Fruit fly (Drosophila melanogaster) whole organism, larva: Measurements from ENCODE around the gene CG33784.

Source experiments
- noc ChIP-seq: fragments of 200-800 bp; sonication (Bioruptor generic); optimal IDR thresholded peaks from 3 replicates; lab custom pipeline; 2019; ENCODE audit warnings: missing biosample characterization, mild to moderate bottlenecking, missing genetic modification characterization, moderate library complexity

The CG33784 gene

DNA sequence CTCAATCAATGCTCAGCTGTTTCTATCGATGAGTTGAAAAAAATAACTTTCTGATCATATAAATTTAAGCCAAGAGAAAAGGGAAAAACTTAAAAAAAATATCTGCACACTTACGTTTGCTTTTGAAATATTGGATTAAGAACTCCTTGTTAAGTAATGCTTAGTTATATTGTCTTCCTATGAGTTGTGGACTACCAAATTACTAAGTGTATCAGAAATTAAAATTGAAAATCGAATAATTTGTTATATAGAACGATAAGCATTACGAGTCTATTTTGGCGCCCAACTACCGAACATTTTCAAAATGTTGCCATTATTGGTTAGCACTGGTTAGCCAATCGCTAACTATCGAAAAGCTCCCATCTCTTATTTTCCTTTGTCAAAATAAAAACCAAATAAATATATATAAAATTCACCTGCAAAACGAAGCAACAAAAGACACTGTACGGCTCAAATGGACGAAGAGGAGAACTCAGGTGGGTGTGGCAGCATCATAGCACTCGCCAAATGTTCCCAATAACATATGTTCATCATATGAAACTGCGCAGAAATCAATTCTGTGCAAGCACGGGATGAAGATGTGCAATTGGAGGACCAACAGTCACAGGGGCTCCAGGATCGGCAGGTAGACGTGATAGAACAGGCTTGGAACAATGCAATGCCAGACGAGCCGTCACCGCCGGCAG, 18.7 kb upstream of the CG33784 start, which contains the start of gene ohgt:
TSS of gene ohgt (plus strand) at position 358 of the 686 bp plus-strand sequence.
- TF ChIP-seq noc (tag; lab: Kevin White, UChicago) = no peak

DNA sequence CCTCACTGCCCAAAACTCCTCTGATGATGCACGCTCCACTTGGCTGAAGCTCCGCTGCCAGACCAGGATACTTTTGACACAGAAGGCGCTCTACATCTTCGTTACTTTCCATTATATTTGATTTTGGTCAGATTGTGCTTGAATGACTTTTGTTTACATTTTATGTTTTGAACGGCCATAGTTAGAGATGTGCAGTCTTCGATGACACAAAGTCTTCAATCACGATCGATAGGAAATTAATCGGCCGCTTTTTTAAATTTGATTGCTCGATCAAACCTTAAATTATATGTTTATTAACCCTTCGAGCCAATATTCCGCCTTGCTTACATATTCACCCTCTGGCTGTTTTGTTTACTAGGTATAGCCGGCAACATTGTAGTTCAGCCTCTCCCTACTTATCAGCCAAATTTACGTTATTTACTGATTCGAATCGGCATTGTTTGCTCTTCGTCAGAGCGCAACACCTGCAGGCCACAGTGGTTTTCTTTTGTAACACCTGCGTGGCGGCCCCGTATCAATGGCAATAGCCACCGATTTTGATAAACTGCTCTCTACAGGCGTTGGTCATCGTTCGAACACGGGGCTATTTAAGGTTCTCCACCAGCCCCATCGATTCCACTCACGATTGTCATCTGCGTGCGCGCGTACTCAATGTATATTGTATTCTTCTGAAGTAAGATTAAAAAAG, 14.9 kb upstream of the CG33784 start, which contains the start of the genes Fancl and Npc2e:
TSS of gene Fancl (minus strand) at position 175 of the 688 bp plus-strand sequence.
TSS of gene Npc2e (plus strand) at position 638 of the 688 bp plus-strand sequence.
- TF ChIP-seq noc (tag; lab: Kevin White, UChicago) = no peak

DNA sequence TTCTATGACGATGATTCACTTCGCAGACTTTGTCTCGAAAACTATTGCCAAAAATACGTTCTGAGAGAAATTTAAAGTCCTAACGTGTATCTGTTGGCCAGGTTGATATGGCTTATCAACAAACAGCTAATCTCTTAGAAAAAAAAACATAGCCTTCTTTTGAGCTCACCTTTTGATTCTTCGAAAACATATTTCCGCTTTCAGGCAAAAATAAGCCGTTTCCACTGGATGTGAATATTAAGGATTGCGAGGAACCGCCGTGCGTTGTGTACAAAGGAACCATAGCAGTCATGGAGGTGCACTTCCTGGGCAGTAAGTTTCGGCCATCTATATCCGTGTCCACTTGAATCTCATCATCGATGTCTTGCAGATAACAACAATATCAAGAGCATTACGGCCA, 14.1 kb upstream of the CG33784 start:
- no peak for TF ChIP-seq noc (tag; lab: Kevin White, UChicago)

DNA sequence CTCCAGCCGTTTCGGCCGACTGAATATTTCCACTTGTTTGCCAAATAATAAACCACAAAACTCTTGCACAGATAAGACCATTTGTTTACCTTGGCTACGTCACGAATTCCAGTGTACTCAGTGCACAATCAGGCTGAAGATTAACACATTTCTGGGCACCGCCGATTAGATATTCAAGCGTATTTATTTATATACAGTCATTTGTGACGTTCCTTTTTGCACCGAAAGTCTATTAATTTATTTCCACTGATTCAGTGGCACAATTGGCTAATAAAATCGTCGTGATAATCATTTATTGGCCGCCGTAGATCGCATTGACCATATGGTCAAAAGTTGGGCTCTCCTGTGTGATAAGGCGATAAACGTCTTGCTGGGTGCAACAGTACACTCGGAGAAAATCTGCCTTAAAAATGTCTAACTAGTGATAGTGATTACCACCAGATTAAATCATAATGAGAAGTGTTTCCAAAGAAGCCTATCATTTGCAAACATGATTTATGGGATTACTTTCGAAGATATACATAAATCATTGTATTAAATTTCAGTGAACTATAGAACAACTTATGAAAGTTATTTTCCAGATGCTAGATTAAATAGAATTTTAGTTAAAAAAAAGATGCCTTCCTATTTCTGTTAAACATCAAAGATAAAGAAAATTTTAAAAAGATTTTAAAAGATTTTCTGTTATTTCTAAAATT, 13.3 kb upstream of the CG33784 start:
- peak; percentile 88 for TF ChIP-seq noc (tag; lab: Kevin White, UChicago)

DNA sequence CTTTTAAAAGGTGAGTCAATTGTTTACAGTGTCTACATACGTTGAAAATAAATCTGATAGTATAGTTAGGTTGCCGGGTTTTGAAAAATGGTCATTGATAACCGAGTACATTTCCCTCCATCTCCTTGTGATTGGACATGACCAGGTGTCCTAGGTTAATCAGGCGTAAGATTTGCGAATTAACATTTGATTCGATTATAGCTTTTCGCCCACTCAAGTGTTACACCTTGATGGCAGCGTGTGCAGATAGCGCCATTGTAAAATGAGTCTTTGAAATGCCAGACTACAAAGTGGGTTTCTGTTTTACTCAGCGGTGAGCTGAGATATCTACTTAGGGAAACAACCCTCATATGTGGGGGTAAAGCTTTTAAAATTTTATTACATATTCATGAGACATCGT, 12.7 kb upstream of the CG33784 start:
- TF ChIP-seq noc (tag; lab: Kevin White, UChicago) = no peak

DNA sequence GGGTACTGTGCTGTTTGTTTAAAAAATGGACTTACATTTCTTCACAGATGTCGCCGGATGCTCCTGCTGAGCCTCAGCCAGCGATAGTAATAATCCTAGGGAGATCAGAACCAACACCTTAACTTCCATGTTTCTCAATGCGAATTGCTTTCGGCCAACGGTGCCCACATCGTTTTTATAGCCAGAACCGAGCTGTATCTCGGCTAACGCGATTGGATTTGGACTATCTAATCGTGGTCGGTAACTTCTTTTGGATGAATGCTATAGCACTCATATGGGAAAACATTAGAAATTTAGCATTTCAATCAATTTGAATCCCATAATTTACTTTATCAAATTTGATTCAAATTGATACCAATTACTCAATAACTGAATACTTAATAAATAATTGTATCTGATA, 11.8 kb upstream of the CG33784 start, which contains the start of gene Npc2d:
TSS of gene Npc2d (minus strand) at position 133 of the 400 bp plus-strand sequence.
- no peak for TF ChIP-seq noc (tag; lab: Kevin White, UChicago)

DNA sequence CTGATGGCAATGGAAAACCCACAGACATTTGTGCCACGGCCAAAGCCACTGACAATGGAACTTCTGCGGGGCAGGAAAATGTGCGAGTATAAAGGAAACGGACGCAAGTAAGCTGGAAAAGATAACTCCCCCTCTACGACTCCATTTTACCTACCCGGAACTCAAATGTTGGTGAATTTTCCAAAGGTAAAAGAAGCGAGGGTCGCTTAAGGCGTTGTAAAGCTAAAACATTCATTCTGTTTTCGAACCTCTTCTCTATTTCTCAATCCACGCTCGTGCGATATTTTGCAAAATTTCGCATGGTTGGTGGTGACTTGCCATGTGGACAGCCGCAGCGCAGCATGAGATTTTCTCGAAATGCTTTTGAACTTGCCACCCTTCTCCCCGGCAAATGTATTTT, 11.1 kb upstream of the CG33784 start:
- no peak for TF ChIP-seq noc (tag; lab: Kevin White, UChicago)

DNA sequence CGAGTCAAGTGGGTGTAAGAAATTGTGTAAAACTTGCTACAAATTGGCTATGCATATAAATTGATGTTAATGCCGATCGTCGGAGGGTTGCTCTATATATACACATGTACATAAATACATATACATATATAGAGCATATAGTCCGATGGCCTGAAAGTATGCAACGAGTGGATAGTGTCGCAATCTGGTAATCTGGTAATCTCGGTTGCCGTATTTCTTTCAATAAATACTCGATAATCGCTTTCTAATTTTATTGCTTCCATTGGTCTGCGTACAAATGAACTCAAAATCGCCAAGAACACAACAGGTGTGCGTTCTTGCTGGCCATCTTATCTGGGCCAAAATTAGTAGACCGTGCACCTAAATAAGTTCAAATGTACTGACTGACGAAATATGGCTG, 8.3 kb upstream of the CG33784 start:
- TF ChIP-seq noc (tag; lab: Kevin White, UChicago) = peak; percentile 61

DNA sequence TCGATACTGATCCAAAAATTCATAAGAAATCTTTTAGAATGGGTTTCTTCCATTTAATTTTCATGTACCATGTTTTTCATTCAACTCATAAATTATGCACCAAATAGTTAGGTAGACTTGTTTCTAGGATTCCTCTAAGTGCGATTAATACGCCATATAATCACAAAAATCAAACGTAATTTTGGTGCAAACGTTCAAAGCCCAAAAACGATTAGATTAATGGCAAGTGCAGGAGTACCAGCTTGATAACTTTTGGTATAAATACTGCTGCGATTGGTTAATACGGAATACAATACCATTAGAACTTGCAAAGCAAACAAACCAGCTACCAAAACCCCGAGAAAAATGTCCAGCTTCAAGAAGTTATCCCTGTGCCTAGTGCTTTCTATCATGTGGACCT, 7.8 kb upstream of the CG33784 start, which contains the start of gene Npc2c:
TSS of gene Npc2c (plus strand) at position 301 of the 400 bp plus-strand sequence.
- no peak for TF ChIP-seq noc (tag; lab: Kevin White, UChicago)

DNA sequence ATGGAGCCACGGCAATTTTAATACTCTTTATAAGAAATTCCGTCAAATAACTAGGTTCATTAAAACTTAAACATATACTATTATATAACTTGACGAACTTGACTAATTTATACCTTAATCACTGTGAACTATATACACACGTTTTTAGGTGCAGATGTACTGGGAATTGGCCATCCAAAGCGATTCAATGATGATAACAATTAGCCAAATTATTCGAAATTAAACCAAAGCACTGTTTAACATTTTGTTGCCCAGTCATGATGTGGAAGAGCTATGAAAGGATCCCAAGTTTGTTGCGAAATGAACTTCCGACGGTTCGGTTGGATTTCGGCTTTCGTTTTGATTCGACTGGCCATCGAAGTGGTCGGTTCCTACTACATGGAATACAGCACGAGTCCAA, 5.4 kb upstream of the CG33784 start, which contains the start of gene CG33630:
TSS of gene CG33630 (plus strand) at position 301 of the 400 bp plus-strand sequence.
- TF ChIP-seq noc (tag; lab: Kevin White, UChicago) = no peak

DNA sequence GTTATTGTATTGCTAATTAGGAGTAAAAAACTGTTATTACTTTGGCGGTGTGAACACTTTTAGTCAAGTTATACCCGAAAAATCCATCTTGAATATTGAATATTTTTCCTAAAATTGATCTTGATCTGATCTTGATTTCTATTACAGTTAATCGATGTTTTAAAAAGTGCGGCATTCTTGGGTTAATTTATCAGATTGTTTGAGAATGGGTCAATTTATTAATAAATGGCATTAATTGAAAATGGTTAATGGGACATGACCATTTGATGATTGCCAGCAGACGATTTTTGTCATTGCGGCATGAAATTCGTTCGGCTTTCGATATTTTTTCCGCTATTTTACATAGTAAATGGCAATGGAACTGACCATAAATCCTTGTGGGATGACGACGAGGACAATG, 4.0 kb upstream of the CG33784 start, which contains the start of gene CG33631:
TSS of gene CG33631 (plus strand) at position 301 of the 400 bp plus-strand sequence.
- TF ChIP-seq noc (tag; lab: Kevin White, UChicago) = no peak

DNA sequence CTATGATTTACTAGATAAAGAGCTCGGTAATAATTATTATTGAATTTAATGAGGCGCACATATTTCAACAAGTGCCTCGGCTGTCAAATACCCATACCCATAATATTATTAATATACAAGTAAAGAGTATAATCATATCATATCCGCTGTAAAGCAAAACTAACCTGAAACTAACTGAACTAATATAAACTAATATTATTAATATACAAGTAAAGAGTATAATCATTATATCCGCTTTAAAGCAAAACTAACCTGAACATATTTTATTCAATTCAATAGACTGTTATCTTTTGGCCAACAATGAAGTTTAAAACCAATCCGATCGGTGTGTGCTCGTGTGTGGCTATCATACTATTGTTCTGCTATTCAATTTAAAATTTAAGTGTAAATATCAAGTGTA, 1.2 kb upstream of the CG33784 start, which contains the start of gene CG33783:
TSS of gene CG33783 (plus strand) at position 301 of the 400 bp plus-strand sequence.
- TF ChIP-seq noc (tag; lab: Kevin White, UChicago) = no peak

DNA sequence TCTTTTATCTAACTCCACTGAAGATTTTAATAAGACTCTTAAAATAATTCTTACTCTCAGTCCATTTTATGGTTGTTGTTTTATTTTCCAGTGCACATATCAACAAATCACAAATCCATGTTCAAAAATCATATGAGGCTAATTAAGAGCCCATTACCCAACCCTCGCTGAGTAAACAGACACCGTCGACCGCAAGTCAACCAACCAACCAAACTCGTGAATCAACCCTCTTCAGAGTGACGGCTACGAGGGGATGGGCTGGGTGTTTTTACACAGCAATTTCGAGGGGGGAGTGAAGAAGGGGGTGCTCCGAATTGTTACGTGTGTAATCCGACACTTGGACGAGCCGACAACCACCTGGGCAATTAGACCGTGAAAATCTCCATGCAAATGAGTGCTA, 1.1 kb downstream of the CG33784 start:
- no peak for TF ChIP-seq noc (tag; lab: Kevin White, UChicago)

DNA sequence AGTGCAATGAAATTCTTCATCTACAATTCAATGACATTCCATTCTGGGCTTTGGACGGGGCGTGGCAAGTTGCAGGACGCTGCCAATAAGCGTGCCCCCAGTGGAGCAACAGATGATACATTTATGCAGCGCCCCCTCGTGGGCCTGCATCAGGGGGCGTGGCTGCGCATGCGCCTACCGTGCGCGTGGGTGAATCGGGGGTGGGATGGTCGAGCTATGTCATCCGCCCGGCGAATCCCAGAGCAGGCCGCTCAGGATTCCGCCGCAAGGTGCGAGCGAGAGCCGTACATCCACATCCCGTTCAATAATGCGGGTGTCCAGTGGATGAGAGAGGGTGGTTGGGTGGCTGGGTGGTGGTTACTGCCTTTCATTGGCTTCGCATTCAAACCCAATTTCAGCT, 2.5 kb downstream of the CG33784 start:
- TF ChIP-seq noc (tag; lab: Kevin White, UChicago) = no peak

DNA sequence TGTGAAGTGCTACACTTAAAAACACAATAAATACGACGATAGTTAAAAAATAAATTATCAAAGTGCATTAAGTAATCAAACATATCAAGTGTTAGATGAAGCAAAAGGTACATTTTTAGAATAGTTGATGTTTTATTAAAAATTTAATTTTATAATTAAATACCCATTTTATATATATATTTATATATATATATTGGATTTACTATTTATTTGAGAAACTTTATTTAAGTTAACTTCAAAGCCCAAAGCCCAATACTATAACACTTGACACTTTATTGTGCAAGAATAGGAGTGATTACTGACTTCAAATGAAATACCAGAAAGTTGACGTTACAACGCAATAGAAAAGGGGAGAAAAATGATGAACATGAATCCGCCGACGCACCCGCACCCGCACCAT, 3.1 kb downstream of the CG33784 start, which contains the start of gene nerfin-2:
TSS of gene nerfin-2 (plus strand) at position 301 of the 400 bp plus-strand sequence.
- TF ChIP-seq noc (tag; lab: Kevin White, UChicago) = no peak
